Worm (Caenorhabditis elegans) whole organism, L2 larva: ENCODE results near the gene F41E6.1.
A peak's percentile ranks its signal among the peaks of the same experiment; 100 is the strongest.

Experiments used
- C34F6.9 ChIP-seq: fragments of 150-350 bp; optimal IDR thresholded peaks from 2 replicates; lab custom pipeline; 2014; ENCODE audit warnings: missing biosample characterization, missing genetic modification characterization
- F13H6.1 ChIP-seq: sonication (generic microtip); optimal IDR thresholded peaks from 2 replicates; lab custom pipeline; 2016; ENCODE audit warnings: missing genetic modification characterization, missing compliant biosample characterization
- R02D3.7 ChIP-seq: fragments of 150-350 bp; optimal IDR thresholded peaks from 2 replicates; lab custom pipeline; 2014; ENCODE audit warnings: missing biosample characterization, missing genetic modification characterization
- Y55F3AM.14 ChIP-seq: fragments of 200-800 bp; sonication (Bioruptor generic); optimal IDR thresholded peaks from 2 replicates; lab custom pipeline; 2018; ENCODE audit warnings: mild to moderate bottlenecking, missing genetic modification characterization, missing compliant biosample characterization
- aly-2 ChIP-seq: fragments of 150-350 bp; optimal IDR thresholded peaks from 2 replicates; lab custom pipeline; 2014; ENCODE audit warnings: missing biosample characterization, missing genetic modification characterization
- ama-1 ChIP-seq: fragments of 150-350 bp; optimal IDR thresholded peaks from 2 replicates; lab custom pipeline; 2018; ENCODE audit warnings: inconsistent platforms
- blmp-1 ChIP-seq: sonication (generic microtip); optimal IDR thresholded peaks from 2 replicates; lab custom pipeline; 2017; ENCODE audit warnings: missing genetic modification characterization, mild to moderate bottlenecking, missing compliant biosample characterization, antibody characterized with exemption, moderate library complexity; ENCODE audit not compliant: insufficient read depth
- ceh-16 ChIP-seq: fragments of 150-350 bp; optimal IDR thresholded peaks from 2 replicates; lab custom pipeline; 2014; ENCODE audit warnings: missing biosample characterization, missing genetic modification characterization
- ceh-82 ChIP-seq: fragments of 150-350 bp; optimal IDR thresholded peaks from 2 replicates; lab custom pipeline; 2014; ENCODE audit warnings: missing biosample characterization, missing genetic modification characterization
- crh-2 ChIP-seq: sonication (generic microtip); optimal IDR thresholded peaks from 2 replicates; lab custom pipeline; 2017; ENCODE audit warnings: missing biosample characterization, missing genetic modification characterization
- elt-1 ChIP-seq: fragments of 150-350 bp; optimal IDR thresholded peaks from 2 replicates; lab custom pipeline; 2014; ENCODE audit warnings: missing biosample characterization, missing genetic modification characterization
- elt-3 ChIP-seq: sonication (generic microtip); optimal IDR thresholded peaks from 2 replicates; lab custom pipeline; 2017; ENCODE audit warnings: missing biosample characterization, missing genetic modification characterization
- fos-1 ChIP-seq: fragments of 150-350 bp; optimal IDR thresholded peaks from 2 replicates; lab custom pipeline; 2014; ENCODE audit warnings: missing biosample characterization, missing genetic modification characterization
- gmeb-1 ChIP-seq: fragments of 150-350 bp; optimal IDR thresholded peaks from 2 replicates; lab custom pipeline; 2014; ENCODE audit warnings: missing biosample characterization, missing genetic modification characterization
- lin-11 ChIP-seq: fragments of 150-350 bp; sonication (generic microtip); optimal IDR thresholded peaks from 2 replicates; lab custom pipeline; 2014; ENCODE audit warnings: missing biosample characterization, missing genetic modification characterization, inconsistent platforms, mixed read lengths
- lin-13 ChIP-seq: fragments of 150-350 bp; optimal IDR thresholded peaks from 2 replicates; lab custom pipeline; 2014; ENCODE audit warnings: missing biosample characterization, missing genetic modification reagents, missing genetic modification characterization
- lin-39 ChIP-seq: fragments of 150-350 bp; optimal IDR thresholded peaks from 2 replicates; lab custom pipeline; 2014; ENCODE audit warnings: missing biosample characterization, missing genetic modification reagents, missing genetic modification characterization
- lsy-2 ChIP-seq, 2 experiments: fragments of 150-350 bp in 1 of 2; sonication (generic microtip) in 1 of 2; optimal IDR thresholded peaks; 2 replicates each; lab custom pipeline; 2014 to 2017; ENCODE audit warnings: missing biosample characterization in 2 of 2, missing genetic modification characterization in 2 of 2
- mab-5 ChIP-seq: fragments of 150-350 bp; optimal IDR thresholded peaks from 2 replicates; lab custom pipeline; 2014; ENCODE audit warnings: missing biosample characterization, missing genetic modification characterization
- mbf-1 ChIP-seq: sonication (generic microtip); optimal IDR thresholded peaks from 2 replicates; lab custom pipeline; 2017; ENCODE audit warnings: missing biosample characterization, missing genetic modification characterization
- mdl-1 ChIP-seq, 2 experiments: fragments of 150-350 bp in 1 of 2; sonication (generic microtip) in 1 of 2; optimal IDR thresholded peaks; 2 replicates each; lab custom pipeline; 2017; ENCODE audit warnings: missing biosample characterization in 2 of 2, missing genetic modification characterization in 2 of 2
- nhr-10 ChIP-seq: sonication (generic microtip); optimal IDR thresholded peaks from 2 replicates; lab custom pipeline; 2017; ENCODE audit warnings: missing biosample characterization, missing genetic modification characterization
- nhr-11 ChIP-seq: fragments of 150-350 bp; optimal IDR thresholded peaks from 2 replicates; lab custom pipeline; 2014; ENCODE audit warnings: missing biosample characterization, missing genetic modification characterization
- nhr-12 ChIP-seq: fragments of 150-350 bp; optimal IDR thresholded peaks from 2 replicates; lab custom pipeline; 2014; ENCODE audit warnings: missing biosample characterization, missing genetic modification characterization
- nhr-129 ChIP-seq: fragments of 150-350 bp; optimal IDR thresholded peaks from 2 replicates; lab custom pipeline; 2014; ENCODE audit warnings: missing biosample characterization, missing genetic modification characterization
- nhr-23 ChIP-seq: fragments of 150-350 bp; optimal IDR thresholded peaks from 2 replicates; lab custom pipeline; 2014; ENCODE audit warnings: missing biosample characterization, missing genetic modification reagents, missing genetic modification characterization
- nhr-25 ChIP-seq: fragments of 150-350 bp; sonication (generic microtip); optimal IDR thresholded peaks from 3 replicates; lab custom pipeline; 2014; ENCODE audit warnings: missing biosample characterization, missing genetic modification characterization
- nhr-6 ChIP-seq: fragments of 150-350 bp; optimal IDR thresholded peaks from 2 replicates; lab custom pipeline; 2014; ENCODE audit warnings: missing biosample characterization, missing genetic modification characterization
- nhr-77 ChIP-seq: fragments of 150-350 bp; optimal IDR thresholded peaks from 2 replicates; lab custom pipeline; 2014; ENCODE audit warnings: missing biosample characterization, missing genetic modification characterization
- sem-4 ChIP-seq: fragments of 150-350 bp; optimal IDR thresholded peaks from 2 replicates; lab custom pipeline; 2014; ENCODE audit warnings: missing biosample characterization, missing genetic modification reagents, missing genetic modification characterization
- skn-1 ChIP-seq: sonication (generic microtip); optimal IDR thresholded peaks from 2 replicates; lab custom pipeline; 2017; ENCODE audit warnings: missing biosample characterization, missing genetic modification characterization
- sma-3 ChIP-seq: sonication (generic microtip); optimal IDR thresholded peaks from 2 replicates; lab custom pipeline; 2016; ENCODE audit warnings: missing genetic modification reagents, missing genetic modification characterization, missing compliant biosample characterization
- sma-9 ChIP-seq, 2 experiments: fragments of 150-350 bp in 1 of 2; sonication (generic microtip) in 1 of 2; optimal IDR thresholded peaks; 2 replicates each; lab custom pipeline; 2014 to 2016; ENCODE audit warnings: missing genetic modification characterization in 2 of 2, mild to moderate bottlenecking in 1 of 2, missing biosample characterization in 1 of 2, missing compliant biosample characterization in 1 of 2, missing genetic modification reagents in 1 of 2, moderate library complexity in 1 of 2
- unc-39 ChIP-seq: fragments of 150-350 bp; optimal IDR thresholded peaks from 2 replicates; lab custom pipeline; 2014; ENCODE audit warnings: missing biosample characterization, missing genetic modification characterization
- unc-55 ChIP-seq: fragments of 150-350 bp; sonication (generic microtip); optimal IDR thresholded peaks from 3 replicates; lab custom pipeline; 2014; ENCODE audit warnings: missing biosample characterization, missing genetic modification reagents, missing genetic modification characterization
- unc-62 ChIP-seq: fragments of 150-350 bp; optimal IDR thresholded peaks from 2 replicates; lab custom pipeline; 2014; ENCODE audit warnings: missing biosample characterization, missing genetic modification reagents, missing genetic modification characterization
- zag-1 ChIP-seq: fragments of 150-350 bp; optimal IDR thresholded peaks from 2 replicates; lab custom pipeline; 2014; ENCODE audit warnings: missing biosample characterization, missing genetic modification characterization
- ztf-1 ChIP-seq: fragments of 200-800 bp; sonication (Bioruptor generic); conservative IDR thresholded peaks from 2 replicates; pipeline ENCODE4 v1.3.6; 2022; ENCODE audit warnings: missing genetic modification characterization, missing compliant biosample characterization
- ztf-11 ChIP-seq: sonication (generic microtip); optimal IDR thresholded peaks from 2 replicates; lab custom pipeline; 2017; ENCODE audit warnings: missing biosample characterization, missing genetic modification characterization
- ztf-4 ChIP-seq: fragments of 150-350 bp; optimal IDR thresholded peaks from 2 replicates; lab custom pipeline; 2014; ENCODE audit warnings: missing biosample characterization, missing genetic modification characterization

F41E6.1 gene

ce11 chrV:8654460-8655419 is 32.3 kb downstream of the F41E6.1 start:
- TF ChIP-seq nhr-6 (tag; lab: Kevin White, UChicago) (peak; percentile 46), sma-3 (GFP tag; lab: Kevin White, UChicago) (no peak), R02D3.7 (no peak), nhr-12 (tag; lab: Kevin White, UChicago) (no peak), lin-39 (tag; lab: Kevin White, UChicago) (no peak), ama-1 (lab: Kevin White, UChicago) (no peak), ztf-4 (tag; lab: Kevin White, UChicago) (no peak), fos-1 (peak; percentile 28), nhr-25 (tag; lab: Kevin White, UChicago) (no peak), lin-13 (GFP tag; lab: Kevin White, UChicago) (no peak), crh-2 (no peak), mbf-1 (tag; lab: Kevin White, UChicago) (no peak), nhr-23 (tag; lab: Kevin White, UChicago) (no peak), ceh-16 (tag; lab: Kevin White, UChicago) (no peak), C34F6.9 (tag; lab: Kevin White, UChicago) (no peak), unc-62 (GFP tag; lab: Kevin White, UChicago) (no peak), nhr-11 (tag; lab: Kevin White, UChicago) (no peak), nhr-129 (tag; lab: Kevin White, UChicago) (peak; percentile 81), ceh-82 (no peak), ztf-11 (tag; lab: Kevin White, UChicago) (no peak), F13H6.1 (peak; percentile 51), unc-39 (tag; lab: Kevin White, UChicago) (no peak), mab-5 (no peak), elt-3 (no peak), nhr-77 (tag; lab: Kevin White, UChicago) (no peak), aly-2 (tag; lab: Kevin White, UChicago) (no peak), blmp-1 (peak; percentile 30), zag-1 (tag; lab: Kevin White, UChicago) (no peak), sma-9 (GFP tag; optimal IDR thresholded peaks at IDR 0.05; lab: Kevin White, UChicago) (peak; percentile 74), sma-9 (tag; optimal IDR thresholded peaks at IDR 0.05; lab: Kevin White, UChicago) (no peak), lin-11 (no peak), Y55F3AM.14 (GFP tag; lab: Kevin White, UChicago) (no peak), mdl-1 (tag; optimal IDR thresholded peaks at IDR 0.05; lab: Kevin White, UChicago) (no peak)

ce11 chrV:8657911-8658310 is 35.5 kb downstream of the F41E6.1 start:
- TF ChIP-seq nhr-25 (tag; lab: Kevin White, UChicago) (peak; percentile 8), lsy-2 (tag; optimal IDR thresholded peaks at IDR 0.05; lab: Kevin White, UChicago) (no peak)

DNA sequence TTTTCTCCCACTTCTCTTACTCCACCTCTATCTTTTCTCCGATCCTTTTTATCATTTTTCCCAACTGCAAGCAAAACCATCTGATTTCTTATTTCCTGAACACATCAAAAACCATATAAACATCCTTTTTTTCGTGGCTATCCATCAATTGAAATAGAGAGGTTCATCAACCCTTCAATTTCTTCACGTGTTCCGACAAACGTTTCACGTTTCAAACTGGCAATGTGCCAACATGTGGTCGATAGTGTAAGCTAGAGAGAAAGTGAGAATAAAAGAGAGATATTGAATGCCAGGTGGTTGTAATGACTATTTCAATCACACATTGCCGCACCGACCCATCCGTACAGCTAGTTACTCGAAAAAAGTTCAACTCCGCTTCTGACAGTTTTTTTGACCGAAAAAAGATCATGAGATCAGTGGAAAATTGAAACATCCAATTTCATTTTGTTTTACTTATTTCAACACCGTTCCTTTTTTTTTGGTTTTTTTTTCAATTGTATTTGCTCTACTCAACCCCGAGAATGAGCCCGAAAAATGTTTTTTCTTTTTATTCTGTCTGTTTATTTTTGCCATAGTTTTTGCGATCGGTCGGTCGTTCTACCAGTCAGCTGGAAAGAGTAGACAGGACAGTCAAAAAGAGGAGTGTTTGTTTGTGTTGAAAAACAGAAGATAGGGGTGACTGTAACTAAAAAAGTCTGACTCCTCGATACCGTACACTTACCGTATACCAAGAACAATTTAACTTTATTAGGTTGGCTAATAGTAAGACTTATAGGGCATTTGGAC is 36.4 kb downstream of the F41E6.1 start:
- TF ChIP-seq sem-4 (tag; lab: Kevin White, UChicago) (peak; percentile 70), elt-1 (tag; lab: Kevin White, UChicago) (no peak), nhr-12 (tag; lab: Kevin White, UChicago) (no peak), C34F6.9 (tag; lab: Kevin White, UChicago) (peak; percentile 54), lin-13 (GFP tag; lab: Kevin White, UChicago) (no peak), nhr-25 (tag; lab: Kevin White, UChicago) (peak; percentile 23), unc-55 (no peak), nhr-10 (tag; lab: Kevin White, UChicago) (no peak), mab-5 (no peak), sma-9 (GFP tag; optimal IDR thresholded peaks at IDR 0.05; lab: Kevin White, UChicago) (peak; percentile 93), sma-9 (tag; optimal IDR thresholded peaks at IDR 0.05; lab: Kevin White, UChicago) (no peak), ztf-1 (no peak), sma-3 (GFP tag; lab: Kevin White, UChicago) (no peak), lin-11 (no peak), F13H6.1 (peak; percentile 81), lsy-2 (tag; optimal IDR thresholded peaks at IDR 0.05; lab: Kevin White, UChicago) (peak in 1 of 2 experiments; percentile 48), skn-1 (tag; lab: Kevin White, UChicago) (no peak), gmeb-1 (tag; lab: Kevin White, UChicago) (no peak), blmp-1 (peak; percentile 21), nhr-6 (tag; lab: Kevin White, UChicago) (peak; percentile 50), unc-39 (tag; lab: Kevin White, UChicago) (no peak), unc-62 (GFP tag; lab: Kevin White, UChicago) (no peak), nhr-129 (tag; lab: Kevin White, UChicago) (peak; percentile 68), zag-1 (tag; lab: Kevin White, UChicago) (no peak)
